Worm (Caenorhabditis elegans): ENCODE measurements around the gene clec-137.

DNA sequence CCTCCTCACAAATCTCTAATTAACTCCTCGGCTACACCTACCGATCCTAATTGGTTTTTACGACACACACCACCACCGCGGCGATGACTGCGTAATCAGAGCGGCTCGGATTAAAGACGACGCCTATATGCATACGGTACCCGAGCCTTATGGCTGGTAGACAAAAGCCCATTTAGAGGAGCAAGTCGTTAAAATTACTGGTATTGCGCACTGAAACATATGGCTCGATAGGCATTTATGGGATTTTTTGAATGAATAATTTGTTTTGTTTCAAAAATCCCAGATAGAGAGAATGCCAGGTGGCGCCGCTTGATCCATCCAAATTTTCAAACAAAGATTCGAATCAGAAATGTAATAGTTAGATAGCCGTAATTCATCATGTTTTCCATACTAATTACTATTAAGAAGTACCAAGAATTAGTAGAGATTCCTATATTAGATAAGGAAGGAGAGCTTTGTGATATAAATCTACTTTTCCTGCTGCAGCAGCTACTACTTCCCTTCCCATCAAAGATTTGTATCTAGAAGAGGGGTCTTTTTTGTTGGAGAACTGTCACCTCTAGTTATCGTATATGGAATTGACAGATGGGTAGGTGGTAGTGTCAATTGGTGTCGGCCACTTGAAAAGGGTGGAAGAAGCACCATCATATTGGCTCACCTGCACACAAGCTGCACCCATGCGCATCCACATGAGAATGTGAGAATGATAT is 34.5 kb downstream of the clec-137 start:
- TF ChIP-seq nhr-25 (tag; optimal IDR thresholded peaks at IDR 0.05) = no peak
- no peak for TF ChIP-seq unc-39 (tag; optimal IDR thresholded peaks at IDR 0.05)
- TF ChIP-seq elt-3 (tag; optimal IDR thresholded peaks at IDR 0.05) = no peak
- no peak for TF ChIP-seq nhr-77 (tag; optimal IDR thresholded peaks at IDR 0.05)
- TF ChIP-seq egl-27 (tag; optimal IDR thresholded peaks at IDR 0.05) = no peak

Data from whole organism, L2 larva.